Fruit fly (Drosophila melanogaster) whole organism, wandering third instar larva: ENCODE data around the gene Sbds.

Experiments
- CG9705 ChIP-seq: fragments of 200-800 bp; sonication (Bioruptor generic); optimal IDR thresholded peaks from 2 replicates; lab custom pipeline; 2018; ENCODE audit warnings: missing biosample characterization, mild to moderate bottlenecking, missing genetic modification characterization
- Dfd ChIP-seq: fragments of >200 bp; optimal IDR thresholded peaks from 2 replicates; lab custom pipeline; 2017; ENCODE audit warnings: missing biosample characterization, missing genetic modification characterization
- HLH106 ChIP-seq: fragments of 200-800 bp; optimal IDR thresholded peaks from 3 replicates; lab custom pipeline; 2019; ENCODE audit warnings: missing biosample characterization, mild to moderate bottlenecking, missing genetic modification characterization, moderate library complexity
- Jra ChIP-seq: sonication (Bioruptor generic); optimal IDR thresholded peaks from 2 replicates; lab custom pipeline; 2016; ENCODE audit warnings: missing biosample characterization, missing genetic modification characterization
- OdsH ChIP-seq: fragments of 200-800 bp; sonication (Bioruptor generic); optimal IDR thresholded peaks from 2 replicates; lab custom pipeline; 2016; ENCODE audit warnings: missing biosample characterization, mild to moderate bottlenecking, missing genetic modification characterization
- Rel ChIP-seq, 2 experiments: fragments of 200-800 bp; sonication (Bioruptor generic) in 1 of 2; optimal IDR thresholded peaks; 2 replicates in 1 of 2; 3 replicates in 1 of 2; lab custom pipeline; 2016 to 2019; ENCODE audit warnings: mild to moderate bottlenecking in 2 of 2, missing biosample characterization in 2 of 2, missing genetic modification characterization in 2 of 2, moderate library complexity in 1 of 2
- Sp1 ChIP-seq: fragments of 200-800 bp; sonication (Bioruptor generic); optimal IDR thresholded peaks from 3 replicates; lab custom pipeline; 2019; ENCODE audit warnings: missing biosample characterization, mild to moderate bottlenecking, missing genetic modification characterization, moderate library complexity
- br ChIP-seq: fragments of 200-800 bp; sonication (Bioruptor generic); optimal IDR thresholded peaks from 2 replicates; lab custom pipeline; 2016; ENCODE audit warnings: missing biosample characterization, missing genetic modification characterization
- brk ChIP-seq: fragments of 200-800 bp; sonication (Bioruptor generic); optimal IDR thresholded peaks from 2 replicates; lab custom pipeline; 2016; ENCODE audit warnings: missing biosample characterization, mild to moderate bottlenecking, missing genetic modification characterization
- foxo ChIP-seq, 2 experiments: fragments of 200-800 bp; sonication (Bioruptor generic); optimal IDR thresholded peaks; 2 replicates in 1 of 2; 3 replicates in 1 of 2; lab custom pipeline; 2016 to 2017; ENCODE audit warnings: missing biosample characterization in 2 of 2, missing genetic modification characterization in 2 of 2
- fru ChIP-seq: fragments of 200-800 bp; sonication (Bioruptor generic); optimal IDR thresholded peaks from 3 replicates; lab custom pipeline; 2016; ENCODE audit warnings: missing biosample characterization, mild to moderate bottlenecking, missing genetic modification characterization
- h ChIP-seq: fragments of 200-800 bp; sonication (Bioruptor generic); optimal IDR thresholded peaks from 3 replicates; lab custom pipeline; 2016; ENCODE audit warnings: missing biosample characterization, mild to moderate bottlenecking, missing genetic modification characterization
- lola ChIP-seq: fragments of >200 bp; optimal IDR thresholded peaks from 2 replicates; lab custom pipeline; 2017; ENCODE audit warnings: missing biosample characterization, missing genetic modification characterization
- sage ChIP-seq: fragments of 200-800 bp; sonication (Bioruptor generic); optimal IDR thresholded peaks from 2 replicates; lab custom pipeline; 2016; ENCODE audit warnings: missing biosample characterization, mild to moderate bottlenecking, missing genetic modification characterization

Gene Sbds

dm6 chr3L:6792617-6793016, 39.9 kb downstream of the Sbds start:
- TF ChIP-seq CG9705 (GFP tag; lab: Kevin White, UChicago) (no peak), Dfd (GFP tag; lab: Kevin White, UChicago) (peak; percentile 53)

DNA sequence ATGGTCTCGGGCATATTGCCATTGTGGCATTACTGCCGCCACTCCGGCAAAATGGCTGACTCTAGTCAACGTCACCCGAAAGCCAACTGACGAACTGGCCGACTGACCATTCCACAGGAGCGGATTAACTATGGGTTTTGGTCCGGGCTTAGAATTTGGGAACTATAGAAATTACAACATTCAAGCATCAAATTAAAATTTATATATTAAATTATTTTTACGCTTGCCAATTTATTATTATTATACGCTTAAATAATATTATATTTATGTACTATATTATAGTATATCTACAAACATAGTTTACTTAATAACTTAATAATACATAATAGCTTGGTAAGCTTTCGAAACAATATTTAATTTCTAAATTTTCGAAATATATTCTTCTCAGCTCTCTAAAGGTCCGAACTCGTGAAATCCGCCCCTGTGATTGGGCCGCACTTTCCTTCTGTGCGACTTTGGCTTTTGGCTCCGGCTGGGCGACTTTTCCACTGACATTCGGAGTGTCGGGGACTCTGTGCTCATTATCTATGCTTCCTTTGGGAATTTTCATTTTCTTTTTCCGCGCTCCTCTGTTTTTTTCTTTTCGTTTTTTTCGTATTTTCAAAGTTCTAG, 44.8 kb downstream of the Sbds start:
- TF ChIP-seq br (no peak), sage (GFP tag; lab: Kevin White, UChicago) (no peak), Sp1 (GFP tag; lab: Kevin White, UChicago) (no peak), brk (no peak)

DNA sequence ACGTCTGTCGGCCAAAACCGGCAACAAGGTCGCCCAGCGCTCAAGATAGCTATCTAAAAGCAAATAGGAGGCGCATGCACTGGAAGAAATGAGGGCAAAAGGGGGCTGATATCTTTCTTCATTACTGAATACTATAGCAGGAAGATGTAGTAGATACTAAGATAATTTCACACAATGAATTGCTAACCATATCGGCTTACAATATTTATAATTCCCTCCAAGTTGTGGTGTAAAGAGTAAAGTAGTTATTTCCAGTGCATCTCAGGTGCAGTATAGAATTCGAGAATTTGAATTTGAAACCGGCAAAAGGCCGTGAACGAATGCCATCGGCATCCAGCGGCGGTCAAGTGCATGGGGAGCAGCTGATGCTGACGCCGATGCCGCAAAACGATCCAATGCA, 46.8 kb downstream of the Sbds start:
- TF ChIP-seq fru (GFP tag; lab: Kevin White, UChicago), result peak; percentile 23
- peak in 1 of 2 experiments; percentile 27 for TF ChIP-seq foxo (GFP tag; optimal IDR thresholded peaks at IDR 0.05; lab: Kevin White, UChicago)
- TF ChIP-seq lola (GFP tag; lab: Kevin White, UChicago), result no peak
- TF ChIP-seq HLH106 (tag; lab: Kevin White, UChicago), result peak; percentile 16
- no peak for TF ChIP-seq Sp1 (GFP tag; lab: Kevin White, UChicago)
- no peak for TF ChIP-seq OdsH
- peak; percentile 30 for TF ChIP-seq h (GFP tag; lab: Kevin White, UChicago)

- TF ChIP-seq Rel (GFP tag; optimal IDR thresholded peaks at IDR 0.05; lab: Kevin White, UChicago) (no peak), Rel (tag; optimal IDR thresholded peaks at IDR 0.05; lab: Kevin White, UChicago) (peak; percentile 71), Jra (GFP tag; lab: Kevin White, UChicago) (no peak)
Measured at dm6 chr3L:6802519-6802918, 49.8 kb downstream of the Sbds start.
